Fruit fly (Drosophila melanogaster) whole organism, pupa: ENCODE measurements around the gene dls.
A peak's percentile ranks its signal among the peaks of the same experiment; 100 is the strongest.

Experiments
- CG10348 ChIP-seq: fragments of 200-800 bp; sonication (Bioruptor generic); IDR thresholded peaks from 2 replicates; pipeline ENCODE4 v1.3.6; 2022; ENCODE audit warnings: missing biosample characterization, missing genetic modification characterization
- CG12605 ChIP-seq: fragments of 200-800 bp; sonication (Bioruptor generic); IDR thresholded peaks from 2 replicates; pipeline ENCODE4 v1.3.6; 2022; ENCODE audit warnings: missing biosample characterization, missing genetic modification characterization
- CG13204 ChIP-seq: fragments of 200-800 bp; sonication (Bioruptor generic); optimal IDR thresholded peaks from 2 replicates; lab custom pipeline; 2018; ENCODE audit warnings: missing biosample characterization, mild to moderate bottlenecking, missing genetic modification characterization, moderate library complexity
- CG14655 ChIP-seq: fragments of 200-800 bp; sonication (Bioruptor generic); optimal IDR thresholded peaks from 3 replicates; lab custom pipeline; 2017; ENCODE audit warnings: mild to moderate bottlenecking, missing biosample characterization, missing genetic modification reagents, missing genetic modification characterization
- CG15710 ChIP-seq: fragments of 200-800 bp; sonication (Bioruptor generic); optimal IDR thresholded peaks from 2 replicates; lab custom pipeline; 2018; ENCODE audit warnings: missing biosample characterization, mild to moderate bottlenecking, missing genetic modification characterization, moderate library complexity
- CG17806 ChIP-seq: fragments of 200-800 bp; sonication (Bioruptor generic); optimal IDR thresholded peaks from 2 replicates; lab custom pipeline; 2018; ENCODE audit warnings: missing biosample characterization, mild to moderate bottlenecking, missing genetic modification characterization, moderate library complexity
- CG32121 ChIP-seq: fragments of 200-800 bp; sonication (Bioruptor generic); IDR thresholded peaks from 2 replicates; pipeline ENCODE4 v1.3.6; 2022; ENCODE audit warnings: missing biosample characterization, missing genetic modification characterization
- CG34367 ChIP-seq: fragments of 200-800 bp; sonication (Bioruptor generic); optimal IDR thresholded peaks from 2 replicates; lab custom pipeline; 2018; ENCODE audit warnings: missing biosample characterization, mild to moderate bottlenecking, missing genetic modification characterization
- CG4496 ChIP-seq: fragments of 200-800 bp; sonication (Bioruptor generic); IDR thresholded peaks from 3 replicates; pipeline ENCODE4 v1.3.6; 2022; ENCODE audit warnings: missing biosample characterization, missing genetic modification characterization
- CG8159 ChIP-seq: fragments of 200-800 bp; sonication (Bioruptor generic); optimal IDR thresholded peaks from 3 replicates; lab custom pipeline; 2018; ENCODE audit warnings: missing biosample characterization, mild to moderate bottlenecking, missing genetic modification characterization, moderate library complexity
- CG8301 ChIP-seq: fragments of 200-800 bp; sonication (Bioruptor generic); optimal IDR thresholded peaks from 2 replicates; lab custom pipeline; 2018; ENCODE audit warnings: missing biosample characterization, mild to moderate bottlenecking, missing genetic modification characterization
- CG9948 ChIP-seq: fragments of 200-800 bp; sonication (Bioruptor generic); optimal IDR thresholded peaks from 2 replicates; lab custom pipeline; 2018; ENCODE audit warnings: missing biosample characterization, mild to moderate bottlenecking, missing genetic modification characterization, moderate library complexity
- D1 ChIP-seq: fragments of 200-800 bp; sonication (Bioruptor generic); optimal IDR thresholded peaks from 2 replicates; lab custom pipeline; 2018; ENCODE audit warnings: missing biosample characterization, mild to moderate bottlenecking, missing genetic modification characterization, moderate library complexity
- EcR ChIP-seq: fragments of 200-800 bp; sonication (Bioruptor generic); optimal IDR thresholded peaks from 3 replicates; lab custom pipeline; 2019; ENCODE audit warnings: missing biosample characterization, missing genetic modification characterization, mild to moderate bottlenecking, moderate library complexity, missing genetic modification reagents
- Ets98B ChIP-seq: fragments of 200-800 bp; sonication (Bioruptor generic); IDR thresholded peaks from 2 replicates; pipeline ENCODE4 v1.3.6; 2022; ENCODE audit warnings: missing biosample characterization, missing genetic modification characterization
- Pif1A ChIP-seq: fragments of 200-800 bp; sonication (Bioruptor generic); optimal IDR thresholded peaks from 3 replicates; lab custom pipeline; 2016; ENCODE audit warnings: missing biosample characterization, missing genetic modification characterization
- Pif1B ChIP-seq: fragments of 200-800 bp; sonication (Bioruptor generic); optimal IDR thresholded peaks from 3 replicates; lab custom pipeline; 2016; ENCODE audit warnings: missing biosample characterization, missing genetic modification characterization
- Snoo ChIP-seq: fragments of 200-800 bp; sonication (Bioruptor generic); optimal IDR thresholded peaks from 3 replicates; lab custom pipeline; 2017; ENCODE audit warnings: missing biosample characterization, mild to moderate bottlenecking, missing genetic modification characterization, inconsistent platforms
- fd96Ca ChIP-seq: fragments of 200-800 bp; sonication (Bioruptor generic); IDR thresholded peaks from 3 replicates; pipeline ENCODE4 v1.3.6; 2022; ENCODE audit warnings: missing biosample characterization, missing genetic modification characterization
- gl ChIP-seq: fragments of 200-800 bp; sonication (Bioruptor generic); optimal IDR thresholded peaks from 2 replicates; lab custom pipeline; 2018; ENCODE audit warnings: missing biosample characterization, mild to moderate bottlenecking, missing genetic modification characterization
- rn ChIP-seq: fragments of 200-800 bp; sonication (Bioruptor generic); IDR thresholded peaks from 2 replicates; pipeline ENCODE4 v1.3.6; 2022; ENCODE audit warnings: missing biosample characterization, missing genetic modification characterization

The dls gene

DNA sequence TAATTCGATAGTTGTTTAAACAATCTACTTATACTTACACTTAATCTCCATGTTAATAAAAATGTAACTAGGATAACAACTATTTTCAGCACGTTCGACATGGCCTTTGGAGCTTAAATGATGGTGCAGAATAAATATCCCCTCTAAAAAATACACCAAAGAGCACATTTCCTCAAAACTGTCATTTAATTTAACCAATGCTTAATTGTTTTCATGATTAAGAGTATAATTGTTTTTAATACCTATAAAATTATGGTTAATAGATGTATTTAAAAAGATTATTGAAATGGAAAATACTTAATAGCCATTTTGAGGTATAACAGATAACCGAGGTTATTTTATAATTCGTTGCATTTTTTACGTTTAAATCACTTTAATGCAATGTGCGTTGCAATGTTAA is 29.8 kb upstream of the dls start, which contains the start of gene CG33795:
Gene CG33795 (minus strand): TSS at position 101 of the 400 bp plus-strand sequence.
- TF ChIP-seq CG4496 (GFP tag; lab: Robert Waterston, UW) (no peak), rn (GFP tag; lab: Robert Waterston, UW) (no peak), CG10348 (no peak), D1 (tag; lab: Kevin White, UChicago) (no peak), CG8301 (tag; lab: Kevin White, UChicago) (no peak), CG14655 (GFP tag; lab: Kevin White, UChicago) (no peak), Pif1B (GFP tag; lab: Kevin White, UChicago) (no peak), Ets98B (GFP tag; lab: Robert Waterston, UW) (no peak), fd96Ca (GFP tag; lab: Robert Waterston, UW) (no peak), CG9948 (tag; lab: Kevin White, UChicago) (no peak), CG15710 (tag; lab: Kevin White, UChicago) (no peak), Pif1A (GFP tag; lab: Kevin White, UChicago) (no peak), CG34367 (tag; lab: Kevin White, UChicago) (no peak), gl (tag; lab: Kevin White, UChicago) (no peak), CG13204 (no peak), CG8159 (tag; lab: Kevin White, UChicago) (no peak), CG17806 (tag; lab: Kevin White, UChicago) (no peak)

DNA sequence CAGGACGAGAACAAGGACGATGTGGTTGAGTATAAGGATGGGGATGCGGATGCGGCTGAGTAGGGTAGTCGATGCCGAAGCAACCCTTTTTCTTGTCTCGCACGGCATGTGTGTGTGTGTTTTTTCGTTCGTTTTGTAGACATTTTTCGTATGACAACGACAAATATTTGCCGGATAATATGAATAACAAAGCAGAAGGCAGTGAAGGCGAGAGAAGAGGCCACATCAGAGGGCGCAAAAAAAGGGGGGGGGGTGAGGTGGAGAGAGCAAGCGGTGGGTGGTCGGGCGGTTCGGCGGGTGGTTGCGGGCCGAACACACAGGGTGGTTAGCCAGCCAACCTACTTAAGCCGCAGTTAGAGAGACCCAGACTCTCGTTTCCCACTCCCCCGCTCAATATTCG is 28.7 kb upstream of the dls start:
- TF ChIP-seq CG12605 (no peak), Pif1A (GFP tag; lab: Kevin White, UChicago) (no peak), fd96Ca (GFP tag; lab: Robert Waterston, UW) (no peak), EcR (GFP tag; lab: Kevin White, UChicago) (no peak), CG10348 (no peak), Pif1B (GFP tag; lab: Kevin White, UChicago) (no peak)

DNA sequence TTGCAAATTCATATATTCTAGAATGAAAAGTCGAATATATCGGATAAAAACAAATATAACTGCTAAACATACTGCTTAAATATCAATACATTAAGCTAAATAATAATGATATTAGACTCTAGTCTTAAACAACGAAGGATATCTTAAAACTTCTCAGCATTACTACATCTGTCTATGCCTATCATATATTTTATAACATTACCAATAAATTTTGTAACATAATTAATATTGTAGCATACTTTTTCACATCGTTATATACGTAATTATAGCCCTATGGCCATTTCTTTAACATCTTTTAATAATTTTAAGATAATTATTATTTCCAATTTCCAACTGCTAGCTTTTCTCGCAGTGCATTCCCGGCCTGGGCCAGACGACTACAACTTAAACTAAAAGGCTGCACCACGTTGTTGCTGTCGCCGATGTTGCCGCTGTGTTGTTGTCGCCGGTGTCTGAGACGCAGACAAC is 28.3 kb upstream of the dls start:
- TF ChIP-seq CG13204: peak; percentile 71
- peak; percentile 53 for TF ChIP-seq Pif1B (GFP tag; lab: Kevin White, UChicago)
- TF ChIP-seq EcR (GFP tag; lab: Kevin White, UChicago): no peak
- peak; percentile 79 for TF ChIP-seq CG9948 (tag; lab: Kevin White, UChicago)
- TF ChIP-seq CG8159 (tag; lab: Kevin White, UChicago): peak; percentile 86
- peak; percentile 59 for TF ChIP-seq Snoo
- peak; percentile 77 for TF ChIP-seq CG17806 (tag; lab: Kevin White, UChicago)
- TF ChIP-seq D1 (tag; lab: Kevin White, UChicago): peak; percentile 68
- no peak for TF ChIP-seq CG10348
- no peak for TF ChIP-seq Ets98B (GFP tag; lab: Robert Waterston, UW)
- TF ChIP-seq fd96Ca (GFP tag; lab: Robert Waterston, UW): no peak
- no peak for TF ChIP-seq gl (tag; lab: Kevin White, UChicago)
- 0 out of 2 replicates have a peak, but pooled peaks have one; percentile 16 for TF ChIP-seq rn (GFP tag; lab: Robert Waterston, UW)
- peak; percentile 87 for TF ChIP-seq CG15710 (tag; lab: Kevin White, UChicago)
- peak; percentile 74 for TF ChIP-seq CG34367 (tag; lab: Kevin White, UChicago)
- no peak for TF ChIP-seq CG4496 (GFP tag; lab: Robert Waterston, UW)
- peak; percentile 74 for TF ChIP-seq CG14655 (GFP tag; lab: Kevin White, UChicago)
- TF ChIP-seq CG32121 (GFP tag; lab: Robert Waterston, UW): no peak
- TF ChIP-seq Pif1A (GFP tag; lab: Kevin White, UChicago): peak; percentile 30
- TF ChIP-seq CG8301 (tag; lab: Kevin White, UChicago): peak; percentile 41
- TF ChIP-seq CG12605: no peak

DNA sequence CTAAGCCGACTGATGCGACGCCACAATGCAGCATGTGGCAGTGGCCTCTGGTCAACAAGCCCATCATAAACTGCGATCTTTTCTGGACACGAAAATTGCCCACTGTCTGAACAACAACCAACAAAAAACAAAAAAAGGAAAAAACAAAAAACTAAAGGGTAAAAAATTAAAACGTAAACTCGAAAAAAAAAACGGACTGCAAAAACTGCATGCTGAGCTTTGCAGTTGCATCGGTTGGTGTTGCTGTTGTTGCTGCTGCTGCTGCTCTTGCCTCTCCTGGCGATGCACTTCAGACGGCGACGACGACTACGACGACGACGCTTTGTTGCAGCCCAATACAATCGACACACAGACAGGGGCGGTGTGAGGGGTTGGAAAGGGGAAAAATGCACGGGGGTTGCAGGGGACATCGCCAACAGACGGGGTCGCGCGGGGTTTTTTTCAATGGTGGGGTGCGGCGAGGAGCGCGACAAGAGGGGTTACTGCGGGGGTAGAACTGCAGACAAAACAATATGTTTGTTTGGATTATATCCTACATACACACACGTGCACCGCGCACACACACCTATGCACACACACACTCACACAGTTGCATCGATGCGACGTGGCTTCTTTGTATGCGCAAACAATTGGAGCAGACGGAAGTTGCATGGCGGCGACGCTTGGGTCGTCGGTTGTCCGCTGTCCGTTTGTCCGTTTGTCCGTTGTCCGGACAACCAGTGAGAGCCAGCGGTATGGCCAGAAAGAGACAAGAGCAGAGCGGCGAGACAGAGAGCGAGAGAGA is 27.1 kb upstream of the dls start:
- TF ChIP-seq D1 (tag; lab: Kevin White, UChicago) (peak; percentile 49), CG9948 (tag; lab: Kevin White, UChicago) (peak; percentile 2), CG17806 (tag; lab: Kevin White, UChicago) (peak; percentile 30), fd96Ca (GFP tag; lab: Robert Waterston, UW) (0 out of 3 replicates have a peak, but pooled peaks have one; percentile 29), CG8159 (tag; lab: Kevin White, UChicago) (peak; percentile 54), CG4496 (GFP tag; lab: Robert Waterston, UW) (peak; percentile 42; the same call in 1 of the 3 replicates), CG13204 (peak; percentile 98), Pif1B (GFP tag; lab: Kevin White, UChicago) (peak; percentile 24), rn (GFP tag; lab: Robert Waterston, UW) (no peak), gl (tag; lab: Kevin White, UChicago) (peak; percentile 34), CG34367 (tag; lab: Kevin White, UChicago) (no peak), CG14655 (GFP tag; lab: Kevin White, UChicago) (peak; percentile 14), CG10348 (no peak), Pif1A (GFP tag; lab: Kevin White, UChicago) (peak; percentile 1), Snoo (peak; percentile 97), CG32121 (GFP tag; lab: Robert Waterston, UW) (no peak), CG8301 (tag; lab: Kevin White, UChicago) (no peak), EcR (GFP tag; lab: Kevin White, UChicago) (peak; percentile 77), Ets98B (GFP tag; lab: Robert Waterston, UW) (no peak), CG15710 (tag; lab: Kevin White, UChicago) (peak; percentile 36), CG12605 (no peak)

DNA sequence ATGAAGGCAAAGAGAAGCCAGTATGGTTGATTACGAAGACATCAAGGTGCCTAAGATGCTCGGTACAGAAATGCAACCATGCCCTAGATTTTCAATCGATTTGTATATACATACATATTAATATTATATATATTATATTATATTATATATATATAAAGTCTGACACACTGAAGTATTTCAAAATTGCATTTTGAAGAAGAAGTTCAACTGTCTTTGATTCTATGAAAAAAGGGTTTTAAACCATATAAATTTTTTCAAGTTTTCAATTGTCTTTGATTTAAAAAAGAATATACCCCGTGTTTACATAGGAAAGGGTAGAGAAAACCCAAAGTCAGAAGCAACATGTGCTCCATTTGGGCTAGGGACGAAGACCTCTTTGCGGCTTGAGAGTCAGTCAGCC is 26.4 kb upstream of the dls start:
- TF ChIP-seq CG9948 (tag; lab: Kevin White, UChicago): peak; percentile 91
- peak; percentile 90 for TF ChIP-seq CG15710 (tag; lab: Kevin White, UChicago)
- peak; percentile 76 for TF ChIP-seq CG34367 (tag; lab: Kevin White, UChicago)
- TF ChIP-seq CG17806 (tag; lab: Kevin White, UChicago): peak; percentile 89
- TF ChIP-seq rn (GFP tag; lab: Robert Waterston, UW): no peak
- TF ChIP-seq D1 (tag; lab: Kevin White, UChicago): peak; percentile 27
- peak; percentile 93 for TF ChIP-seq CG8159 (tag; lab: Kevin White, UChicago)
- TF ChIP-seq Snoo: no peak
- TF ChIP-seq CG14655 (GFP tag; lab: Kevin White, UChicago): peak; percentile 60
- TF ChIP-seq, all 21 proteins: peak for 7
